Worm (Caenorhabditis elegans) whole organism, late embryonic: ENCODE results near the gene K02F3.2.

Source experiments
- C08G9.2 ChIP-seq: sonication (generic microtip); optimal IDR thresholded peaks from 2 replicates; lab custom pipeline; 2016; ENCODE audit warnings: mild to moderate bottlenecking, missing genetic modification characterization, moderate library complexity, missing compliant biosample characterization
- F13H6.1 ChIP-seq: sonication (generic microtip); optimal IDR thresholded peaks from 2 replicates; lab custom pipeline; 2016; ENCODE audit warnings: missing genetic modification characterization, missing compliant biosample characterization
- K02D7.2 ChIP-seq: sonication (generic microtip); optimal IDR thresholded peaks from 2 replicates; lab custom pipeline; 2017; ENCODE audit warnings: mild to moderate bottlenecking, missing genetic modification characterization, missing compliant biosample characterization
- ahr-1 ChIP-seq: sonication (generic microtip); optimal IDR thresholded peaks from 2 replicates; lab custom pipeline; 2016; ENCODE audit warnings: missing genetic modification characterization, missing compliant biosample characterization
- ama-1 ChIP-seq: fragments of 150-350 bp; optimal IDR thresholded peaks from 2 replicates; lab custom pipeline; 2014
- ceh-14 ChIP-seq: sonication (generic microtip); optimal IDR thresholded peaks from 2 replicates; lab custom pipeline; 2016; ENCODE audit warnings: missing genotype, missing genetic modification characterization, missing compliant biosample characterization
- ceh-18 ChIP-seq: sonication (generic microtip); optimal IDR thresholded peaks from 2 replicates; lab custom pipeline; 2016; ENCODE audit warnings: missing genetic modification characterization, missing compliant biosample characterization
- ceh-19 ChIP-seq: fragments of 200-800 bp; sonication (Bioruptor generic); optimal IDR thresholded peaks from 2 replicates; lab custom pipeline; 2018; ENCODE audit warnings: mild to moderate bottlenecking, missing genetic modification characterization, missing compliant biosample characterization
- ceh-2 ChIP-seq: sonication (generic microtip); optimal IDR thresholded peaks from 2 replicates; lab custom pipeline; 2016; ENCODE audit warnings: missing genotype, missing genetic modification characterization, missing compliant biosample characterization
- ceh-22 ChIP-seq: sonication (generic microtip); optimal IDR thresholded peaks from 2 replicates; lab custom pipeline; 2017; ENCODE audit warnings: missing biosample characterization, missing genetic modification characterization
- ceh-24 ChIP-seq: sonication (generic microtip); optimal IDR thresholded peaks from 2 replicates; lab custom pipeline; 2016; ENCODE audit warnings: mild to moderate bottlenecking, missing genetic modification characterization, missing compliant biosample characterization
- ceh-30 ChIP-seq: fragments of 150-350 bp; optimal IDR thresholded peaks from 2 replicates; lab custom pipeline; 2014; ENCODE audit warnings: missing biosample characterization, missing genetic modification characterization
- ceh-31 ChIP-seq: sonication (generic microtip); optimal IDR thresholded peaks from 2 replicates; lab custom pipeline; 2016; ENCODE audit warnings: missing genetic modification characterization, missing compliant biosample characterization
- ceh-45 ChIP-seq: fragments of 200-800 bp; sonication (Bioruptor generic); IDR thresholded peaks from 2 replicates; pipeline ENCODE4 v1.3.6; 2022; ENCODE audit warnings: missing genetic modification reagents, missing genetic modification characterization, missing compliant biosample characterization
- ceh-6 ChIP-seq: fragments of 200-800 bp; sonication (Bioruptor generic); optimal IDR thresholded peaks from 2 replicates; lab custom pipeline; 2018; ENCODE audit warnings: mild to moderate bottlenecking, missing genetic modification characterization, missing compliant biosample characterization
- dmd-4 ChIP-seq: sonication (generic microtip); optimal IDR thresholded peaks from 2 replicates; lab custom pipeline; 2016; ENCODE audit warnings: borderline replicate concordance, missing genetic modification characterization, missing compliant biosample characterization
- dve-1 ChIP-seq: sonication (generic microtip); optimal IDR thresholded peaks from 2 replicates; lab custom pipeline; 2017; ENCODE audit warnings: antibody characterized with exemption, mild to moderate bottlenecking, missing genetic modification characterization, missing compliant biosample characterization
- elt-2 ChIP-seq: sonication (generic microtip); optimal IDR thresholded peaks from 2 replicates; lab custom pipeline; 2016; ENCODE audit warnings: missing genetic modification reagents, missing genetic modification characterization, missing compliant biosample characterization
- elt-4 ChIP-seq: sonication (generic microtip); optimal IDR thresholded peaks from 2 replicates; lab custom pipeline; 2016; ENCODE audit warnings: missing genetic modification characterization, missing compliant biosample characterization
- fax-1 ChIP-seq: sonication (generic microtip); optimal IDR thresholded peaks from 2 replicates; lab custom pipeline; 2016; ENCODE audit warnings: missing genotype, missing genetic modification characterization, missing compliant biosample characterization
- gmeb-2 ChIP-seq: sonication (generic microtip); optimal IDR thresholded peaks from 2 replicates; lab custom pipeline; 2016; ENCODE audit warnings: missing genetic modification characterization, inconsistent platforms, missing compliant biosample characterization
- hlh-30 ChIP-seq: sonication (generic microtip); optimal IDR thresholded peaks from 2 replicates; lab custom pipeline; 2017; ENCODE audit warnings: antibody characterized with exemption, missing genetic modification characterization, missing compliant biosample characterization; ENCODE audit not compliant: insufficient read depth
- hlh-6 ChIP-seq: sonication (generic microtip); optimal IDR thresholded peaks from 2 replicates; lab custom pipeline; 2016; ENCODE audit warnings: missing genotype, missing genetic modification characterization, missing compliant biosample characterization
- hlh-8 ChIP-seq: sonication (generic microtip); optimal IDR thresholded peaks from 2 replicates; lab custom pipeline; 2016; ENCODE audit warnings: missing genotype, missing genetic modification characterization, missing compliant biosample characterization
- lin-11 ChIP-seq: fragments of 200-800 bp; sonication (Bioruptor generic); optimal IDR thresholded peaks from 2 replicates; lab custom pipeline; 2018; ENCODE audit warnings: mild to moderate bottlenecking, missing genetic modification characterization, missing compliant biosample characterization
- madf-2 ChIP-seq: sonication (generic microtip); optimal IDR thresholded peaks from 2 replicates; lab custom pipeline; 2017; ENCODE audit warnings: missing genetic modification characterization, missing compliant biosample characterization
- mec-3 ChIP-seq: sonication (generic microtip); optimal IDR thresholded peaks from 2 replicates; lab custom pipeline; 2016; ENCODE audit warnings: borderline replicate concordance, missing genetic modification characterization, missing compliant biosample characterization
- nhr-11 ChIP-seq: fragments of 150-350 bp; optimal IDR thresholded peaks from 2 replicates; lab custom pipeline; 2014; ENCODE audit warnings: missing biosample characterization, missing genetic modification characterization
- npax-4 ChIP-seq: sonication (generic microtip); optimal IDR thresholded peaks from 2 replicates; lab custom pipeline; 2016; ENCODE audit warnings: missing genetic modification characterization, missing compliant biosample characterization
- odd-2 ChIP-seq: sonication (generic microtip); optimal IDR thresholded peaks from 2 replicates; lab custom pipeline; 2017; ENCODE audit warnings: antibody characterized with exemption, mild to moderate bottlenecking, missing genetic modification characterization, missing compliant biosample characterization
- pax-1 ChIP-seq: fragments of 150-350 bp; optimal IDR thresholded peaks from 2 replicates; lab custom pipeline; 2014; ENCODE audit warnings: missing biosample characterization, missing genetic modification characterization
- pha-2 ChIP-seq: sonication (generic microtip); optimal IDR thresholded peaks from 2 replicates; lab custom pipeline; 2017; ENCODE audit warnings: mild to moderate bottlenecking, missing genetic modification characterization, missing compliant biosample characterization
- pha-4 ChIP-seq: fragments of 150-350 bp; optimal IDR thresholded peaks from 2 replicates; lab custom pipeline; 2018; ENCODE audit warnings: missing biosample characterization, missing genetic modification reagents, missing genetic modification characterization
- rnt-1 ChIP-seq: sonication (generic microtip); optimal IDR thresholded peaks from 2 replicates; lab custom pipeline; 2016; ENCODE audit warnings: missing genetic modification characterization, missing compliant biosample characterization
- sdc-2 ChIP-seq: sonication (generic microtip); optimal IDR thresholded peaks from 2 replicates; lab custom pipeline; 2016; ENCODE audit warnings: missing genotype, missing genetic modification characterization, missing compliant biosample characterization
- sox-4 ChIP-seq: sonication (generic microtip); optimal IDR thresholded peaks from 2 replicates; lab custom pipeline; 2017; ENCODE audit warnings: mild to moderate bottlenecking, missing genetic modification characterization, inconsistent platforms, missing compliant biosample characterization
- syd-9 ChIP-seq: sonication (generic microtip); optimal IDR thresholded peaks from 2 replicates; lab custom pipeline; 2016; ENCODE audit warnings: mild to moderate bottlenecking, missing genetic modification characterization, moderate library complexity, missing compliant biosample characterization
- tbx-2 ChIP-seq: sonication (generic microtip); optimal IDR thresholded peaks from 2 replicates; lab custom pipeline; 2016; ENCODE audit warnings: missing genetic modification characterization, missing compliant biosample characterization
- unc-42 ChIP-seq: sonication (generic microtip); optimal IDR thresholded peaks from 2 replicates; lab custom pipeline; 2016; ENCODE audit warnings: missing genotype, missing genetic modification characterization, missing compliant biosample characterization
- ztf-16 ChIP-seq: sonication (generic microtip); optimal IDR thresholded peaks from 2 replicates; lab custom pipeline; 2017; ENCODE audit warnings: missing genetic modification characterization, missing compliant biosample characterization

The K02F3.2 gene

DNA sequence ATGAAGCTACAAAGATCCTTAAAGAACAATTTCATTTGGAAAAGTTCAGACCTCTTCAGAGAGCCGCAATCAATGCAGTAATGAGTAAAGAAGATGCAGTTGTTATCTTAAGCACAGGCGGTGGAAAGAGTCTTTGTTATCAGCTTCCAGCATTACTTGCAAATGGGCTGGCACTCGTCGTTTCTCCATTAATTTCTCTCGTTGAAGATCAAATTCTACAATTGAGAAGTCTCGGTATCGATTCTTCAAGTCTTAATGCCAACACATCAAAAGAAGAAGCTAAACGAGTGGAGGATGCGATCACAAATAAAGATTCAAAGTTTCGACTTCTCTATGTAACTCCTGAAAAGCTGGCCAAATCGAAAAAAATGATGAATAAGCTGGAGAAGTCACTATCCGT is 11.3 kb downstream of the K02F3.2 start:
- no peak for TF ChIP-seq ama-1
- TF ChIP-seq hlh-8 (tag; lab: Kevin White, UChicago), result no peak
- no peak for TF ChIP-seq odd-2 (tag; lab: Kevin White, UChicago)
- no peak for TF ChIP-seq madf-2 (tag; lab: Kevin White, UChicago)
- no peak for TF ChIP-seq unc-42
- no peak for TF ChIP-seq dmd-4
- no peak for TF ChIP-seq ztf-16
- TF ChIP-seq npax-4 (tag; lab: Kevin White, UChicago), result no peak
- no peak for TF ChIP-seq mec-3 (tag; lab: Kevin White, UChicago)
- TF ChIP-seq lin-11 (tag; lab: Kevin White, UChicago), result no peak
- no peak for TF ChIP-seq fax-1 (tag; lab: Kevin White, UChicago)
- TF ChIP-seq ceh-30 (tag; lab: Kevin White, UChicago), result no peak
- no peak for TF ChIP-seq elt-2 (tag; lab: Kevin White, UChicago)
- TF ChIP-seq pha-4 (tag; lab: Kevin White, UChicago), result no peak

DNA sequence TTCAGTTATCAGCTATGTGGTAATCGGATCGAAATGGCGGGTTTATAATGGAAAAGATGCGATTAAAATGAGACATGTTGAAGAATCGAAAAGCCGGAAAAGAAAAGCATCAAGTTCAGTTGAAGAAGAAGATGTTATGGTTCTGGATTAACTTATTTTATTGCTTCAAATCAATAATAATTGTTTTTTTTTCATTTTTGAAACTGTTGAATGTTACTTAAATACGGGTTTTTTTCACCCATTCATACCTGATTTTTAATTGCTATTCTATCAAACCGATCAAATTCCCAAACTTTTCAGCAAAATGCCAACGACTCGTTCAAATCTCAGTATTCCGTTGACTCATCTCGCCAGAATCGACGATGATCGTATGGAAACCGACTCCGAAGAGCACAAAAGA is 14.3 kb downstream of the K02F3.2 start, which contains the start of gene exos-4.2:
TSS of gene exos-4.2 (plus strand) at position 301 of the 400 bp plus-strand sequence.
- TF ChIP-seq gmeb-2 (no peak), pax-1 (tag; lab: Kevin White, UChicago) (no peak), hlh-30 (no peak)

DNA sequence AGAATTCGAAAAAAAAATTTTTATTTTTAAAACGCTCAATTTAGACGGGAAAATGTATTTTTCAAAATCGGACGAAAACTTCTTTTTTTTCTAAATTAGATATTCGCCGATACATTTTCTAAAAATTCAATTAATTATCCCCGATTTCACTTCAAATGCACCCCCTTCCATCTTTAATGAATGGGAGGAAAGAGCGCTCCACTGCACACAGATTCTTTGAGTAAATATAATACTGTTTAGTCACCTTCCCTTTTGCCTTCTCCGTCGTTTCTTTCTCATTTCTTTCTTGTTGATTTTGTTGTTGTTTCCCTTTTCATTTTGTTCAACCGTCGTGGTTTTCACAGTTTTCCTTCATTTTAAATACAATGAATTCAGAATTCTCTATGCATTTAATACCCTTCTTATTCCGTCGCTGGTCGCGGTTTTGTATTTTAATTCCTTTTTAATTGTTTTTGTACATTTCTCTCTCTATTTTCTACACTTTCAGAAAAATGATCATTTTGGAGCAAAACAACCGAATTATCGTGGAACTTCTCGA is 16.2 kb downstream of the K02F3.2 start, which contains the start of gene arx-4:
TSS of gene arx-4 (plus strand) at position 488 of the 538 bp plus-strand sequence.
- TF ChIP-seq unc-42 (peak; percentile 95), ceh-24 (tag; lab: Kevin White, UChicago) (no peak), ceh-31 (tag; lab: Kevin White, UChicago) (peak; percentile 28)

DNA sequence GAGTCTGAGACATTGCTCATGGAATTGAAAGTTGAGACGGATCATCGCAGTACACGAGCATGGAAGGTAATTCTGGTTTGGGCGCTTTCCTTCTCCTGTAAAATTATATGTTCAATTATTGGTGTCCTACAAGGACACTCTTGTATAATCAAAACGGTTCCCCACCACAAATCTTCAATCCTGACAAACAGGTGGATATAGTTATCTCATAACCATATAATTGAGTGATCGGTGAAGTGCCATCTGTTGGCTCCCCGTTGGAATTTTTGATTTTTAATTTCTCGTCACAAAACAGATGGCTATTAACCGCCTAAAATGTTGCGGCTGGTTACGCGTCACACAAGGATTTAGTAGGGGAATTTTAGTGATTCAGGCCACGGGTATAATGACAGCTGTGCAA is 23.2 kb downstream of the K02F3.2 start:
- TF ChIP-seq pha-4 (tag; lab: Kevin White, UChicago) (no peak), ceh-2 (tag; lab: Kevin White, UChicago) (no peak), ceh-6 (GFP tag; lab: Kevin White, UChicago) (no peak), sox-4 (tag; lab: Kevin White, UChicago) (no peak), ceh-22 (tag; lab: Kevin White, UChicago) (no peak), nhr-11 (no peak), K02D7.2 (no peak), ceh-31 (tag; lab: Kevin White, UChicago) (no peak), ceh-14 (tag; lab: Kevin White, UChicago) (no peak), elt-4 (tag; lab: Kevin White, UChicago) (no peak), ceh-24 (tag; lab: Kevin White, UChicago) (no peak), sdc-2 (tag; lab: Kevin White, UChicago) (no peak), unc-42 (no peak), rnt-1 (tag; lab: Kevin White, UChicago) (no peak)

DNA sequence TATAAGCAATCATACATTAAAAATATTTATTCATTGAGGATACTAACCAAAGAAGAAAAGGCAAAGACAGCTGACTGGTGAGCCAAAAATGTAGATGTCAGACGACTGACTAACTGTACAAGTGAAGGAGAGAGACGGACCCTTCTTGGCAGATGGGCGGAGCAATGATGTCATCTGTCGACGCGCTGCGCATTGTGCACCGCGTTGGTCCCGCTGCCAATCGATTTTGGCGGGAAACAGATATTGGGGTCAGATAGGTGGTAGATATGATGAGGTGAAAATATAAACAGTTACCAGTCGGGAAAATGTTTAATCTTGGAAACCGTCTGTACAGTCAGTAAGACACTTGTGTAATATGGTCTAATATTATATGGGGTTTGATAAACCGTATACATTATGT is 24.2 kb downstream of the K02F3.2 start, which contains the start of gene T24C4.2:
TSS of gene T24C4.2 (minus strand) at position 101 of the 400 bp plus-strand sequence.
- TF ChIP-seq tbx-2, result no peak
- no peak for TF ChIP-seq ceh-31 (tag; lab: Kevin White, UChicago)
- TF ChIP-seq syd-9 (tag; lab: Kevin White, UChicago), result no peak
- no peak for TF ChIP-seq pha-2 (tag; lab: Kevin White, UChicago)
- TF ChIP-seq mec-3 (tag; lab: Kevin White, UChicago), result no peak

DNA sequence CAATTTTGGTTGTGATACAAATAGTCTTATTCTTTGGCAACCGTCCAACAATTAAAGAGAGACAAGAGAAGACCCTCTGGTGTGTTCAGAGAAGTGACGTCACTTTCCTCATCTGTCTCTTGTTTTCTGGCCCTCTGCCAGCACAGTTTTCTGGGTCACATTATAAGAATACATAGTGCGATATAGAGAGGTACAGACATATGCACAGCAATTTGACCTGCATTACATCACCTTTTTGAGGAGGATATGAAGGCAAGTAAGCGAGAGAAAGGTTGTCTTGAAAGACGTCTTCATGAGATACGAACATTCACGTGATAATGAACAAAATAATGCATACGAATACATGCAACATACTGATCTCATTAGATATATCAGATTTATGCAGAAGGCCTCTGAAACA is 24.9 kb downstream of the K02F3.2 start:
- TF ChIP-seq ceh-45 (no peak), hlh-30 (peak; percentile 60), lin-11 (tag; lab: Kevin White, UChicago) (no peak), dve-1 (tag; lab: Kevin White, UChicago) (no peak), ahr-1 (no peak), sdc-2 (tag; lab: Kevin White, UChicago) (no peak), F13H6.1 (tag; lab: Kevin White, UChicago) (no peak), ceh-19 (GFP tag; lab: Kevin White, UChicago) (no peak), tbx-2 (peak; percentile 9), ceh-18 (tag; lab: Kevin White, UChicago) (no peak), hlh-6 (tag; lab: Kevin White, UChicago) (no peak), C08G9.2 (tag; lab: Kevin White, UChicago) (no peak)
